Fruit fly (Drosophila melanogaster) whole organism, prepupa: ENCODE results near the gene Parg.

Source experiments
- Blimp-1 ChIP-seq: fragments of 200-800 bp; sonication (Bioruptor generic); optimal IDR thresholded peaks from 3 replicates; lab custom pipeline; 2017; ENCODE audit warnings: missing biosample characterization, missing genetic modification characterization, mild to moderate bottlenecking, moderate library complexity, missing genetic modification reagents
- CG10631 ChIP-seq: fragments of 200-800 bp; sonication (Bioruptor generic); optimal IDR thresholded peaks from 2 replicates; lab custom pipeline; 2016; ENCODE audit warnings: missing biosample characterization, missing genetic modification characterization
- CG11294 ChIP-seq: fragments of 200-800 bp; sonication (Bioruptor generic); IDR thresholded peaks from 2 replicates; pipeline ENCODE4 v1.3.6; 2022; ENCODE audit warnings: missing biosample characterization, missing genetic modification characterization
- CG11762 ChIP-seq: fragments of 200-800 bp; sonication (Bioruptor generic); optimal IDR thresholded peaks from 3 replicates; lab custom pipeline; 2016; ENCODE audit warnings: missing biosample characterization, missing genetic modification characterization; ENCODE audit not compliant: insufficient read depth
- CG11902 ChIP-seq: fragments of 200-800 bp; sonication (Bioruptor generic); optimal IDR thresholded peaks from 3 replicates; lab custom pipeline; 2016; ENCODE audit warnings: missing biosample characterization, missing genetic modification characterization
- CG15336 ChIP-seq: fragments of 200-800 bp; sonication (Bioruptor generic); IDR thresholded peaks from 2 replicates; pipeline ENCODE4 v1.3.6; 2022; ENCODE audit warnings: missing biosample characterization, missing genetic modification characterization
- CG3032 ChIP-seq: fragments of 200-800 bp; optimal IDR thresholded peaks from 2 replicates; lab custom pipeline; 2019; ENCODE audit warnings: missing biosample characterization, mild to moderate bottlenecking, missing genetic modification characterization, moderate library complexity
- CG31627 ChIP-seq: fragments of 200-800 bp; sonication (Bioruptor generic); optimal IDR thresholded peaks from 3 replicates; lab custom pipeline; 2016; ENCODE audit warnings: missing biosample characterization, missing genetic modification characterization
- CG32006 ChIP-seq: fragments of 200-800 bp; sonication (Bioruptor generic); optimal IDR thresholded peaks from 3 replicates; lab custom pipeline; 2017; ENCODE audit warnings: missing biosample characterization, mild to moderate bottlenecking, missing genetic modification characterization
- CG34406 ChIP-seq: fragments of 200-800 bp; sonication (Bioruptor generic); optimal IDR thresholded peaks from 3 replicates; lab custom pipeline; 2016; ENCODE audit warnings: missing biosample characterization, missing genetic modification characterization
- CG3919 ChIP-seq: fragments of 200-800 bp; sonication (Bioruptor generic); optimal IDR thresholded peaks from 3 replicates; lab custom pipeline; 2016; ENCODE audit warnings: missing biosample characterization, missing genetic modification characterization
- CG4318 ChIP-seq: fragments of 200-800 bp; sonication (Bioruptor generic); optimal IDR thresholded peaks from 3 replicates; lab custom pipeline; 2017; ENCODE audit warnings: missing biosample characterization, mild to moderate bottlenecking, missing genetic modification characterization
- CG6163 ChIP-seq: fragments of 200-800 bp; sonication (Bioruptor generic); IDR thresholded peaks from 3 replicates; pipeline ENCODE4 v1.3.6; 2022; ENCODE audit warnings: missing biosample characterization, missing genetic modification characterization
- CG6276 ChIP-seq: fragments of 200-800 bp; sonication (Bioruptor generic); optimal IDR thresholded peaks from 2 replicates; lab custom pipeline; 2017; ENCODE audit warnings: missing biosample characterization, mild to moderate bottlenecking, missing genetic modification characterization
- CG6792 ChIP-seq: fragments of 200-800 bp; sonication (Bioruptor generic); optimal IDR thresholded peaks from 3 replicates; lab custom pipeline; 2016; ENCODE audit warnings: missing biosample characterization, missing genetic modification characterization
- CG6854 ChIP-seq: fragments of 200-800 bp; sonication (Bioruptor generic); optimal IDR thresholded peaks from 2 replicates; lab custom pipeline; 2017; ENCODE audit warnings: missing biosample characterization, mild to moderate bottlenecking, missing genetic modification characterization
- CG7368 ChIP-seq: fragments of 200-800 bp; sonication (Bioruptor generic); optimal IDR thresholded peaks from 3 replicates; lab custom pipeline; 2016; ENCODE audit warnings: missing biosample characterization, missing genetic modification characterization
- CG8119 ChIP-seq: fragments of 200-800 bp; sonication (Bioruptor generic); IDR thresholded peaks from 3 replicates; pipeline ENCODE4 v1.3.6; 2022; ENCODE audit warnings: missing biosample characterization, missing genetic modification characterization
- CG8319 ChIP-seq: fragments of 200-800 bp; sonication (Bioruptor generic); optimal IDR thresholded peaks from 3 replicates; lab custom pipeline; 2016; ENCODE audit warnings: missing biosample characterization, missing genetic modification characterization
- CG8632 ChIP-seq: fragments of 200-800 bp; sonication (Bioruptor generic); optimal IDR thresholded peaks from 3 replicates; lab custom pipeline; 2016; ENCODE audit warnings: missing biosample characterization, missing genetic modification characterization
- CG9139 ChIP-seq: fragments of 200-800 bp; sonication (Bioruptor generic); optimal IDR thresholded peaks from 3 replicates; lab custom pipeline; 2017; ENCODE audit warnings: missing biosample characterization, mild to moderate bottlenecking, missing genetic modification characterization
- Eip75B ChIP-seq: fragments of 200-800 bp; sonication (Bioruptor generic); optimal IDR thresholded peaks from 3 replicates; lab custom pipeline; 2016; ENCODE audit warnings: missing biosample characterization, missing genetic modification characterization
- Eip93F ChIP-seq: fragments of 200-800 bp; sonication (Bioruptor generic); optimal IDR thresholded peaks from 2 replicates; lab custom pipeline; 2016; ENCODE audit warnings: missing biosample characterization, mild to moderate bottlenecking, missing genetic modification characterization
- Ets21C ChIP-seq: fragments of 200-800 bp; sonication (Bioruptor generic); optimal IDR thresholded peaks from 3 replicates; lab custom pipeline; 2016; ENCODE audit warnings: missing biosample characterization, missing genetic modification characterization
- Ets96B ChIP-seq: fragments of 200-800 bp; optimal IDR thresholded peaks from 2 replicates; lab custom pipeline; 2019; ENCODE audit warnings: missing biosample characterization, mild to moderate bottlenecking, missing genetic modification characterization, moderate library complexity
- Gug ChIP-seq: fragments of 200-800 bp; sonication (Bioruptor generic); IDR thresholded peaks from 2 replicates; pipeline ENCODE4 v1.3.6; 2022; ENCODE audit warnings: missing biosample characterization, missing genetic modification characterization
- Hr38 ChIP-seq: sonication (Bioruptor generic); optimal IDR thresholded peaks from 2 replicates; lab custom pipeline; 2016; ENCODE audit warnings: missing biosample characterization, missing genetic modification characterization
- Hr4 ChIP-seq: fragments of 200-800 bp; sonication (Bioruptor generic); optimal IDR thresholded peaks from 3 replicates; lab custom pipeline; 2016; ENCODE audit warnings: missing biosample characterization, missing genetic modification characterization
- Lpt ChIP-seq: fragments of 200-800 bp; sonication (Bioruptor generic); optimal IDR thresholded peaks from 3 replicates; lab custom pipeline; 2016; ENCODE audit warnings: missing biosample characterization, missing genetic modification characterization
- Met ChIP-seq: fragments of 200-800 bp; sonication (Bioruptor generic); optimal IDR thresholded peaks from 3 replicates; lab custom pipeline; 2016; ENCODE audit warnings: missing biosample characterization, missing genetic modification characterization
- OdsH ChIP-seq: fragments of 200-800 bp; sonication (Bioruptor generic); optimal IDR thresholded peaks from 3 replicates; lab custom pipeline; 2016; ENCODE audit warnings: missing biosample characterization, missing genetic modification characterization
- Sox102F ChIP-seq: fragments of 200-800 bp; sonication (Bioruptor generic); optimal IDR thresholded peaks from 2 replicates; lab custom pipeline; 2016; ENCODE audit warnings: missing biosample characterization, mild to moderate bottlenecking, missing genetic modification characterization
- Sox14 ChIP-seq: fragments of 200-800 bp; sonication (Bioruptor generic); optimal IDR thresholded peaks from 3 replicates; lab custom pipeline; 2016; ENCODE audit warnings: missing biosample characterization, missing genetic modification characterization
- Sox15 ChIP-seq: fragments of 200-800 bp; sonication (Bioruptor generic); optimal IDR thresholded peaks from 3 replicates; lab custom pipeline; 2016; ENCODE audit warnings: missing biosample characterization, missing genetic modification characterization
- acj6 ChIP-seq: fragments of 200-800 bp; sonication (Bioruptor generic); optimal IDR thresholded peaks from 3 replicates; lab custom pipeline; 2016; ENCODE audit warnings: missing biosample characterization, missing genetic modification characterization
- cyc ChIP-seq: fragments of 200-800 bp; sonication (Bioruptor generic); optimal IDR thresholded peaks from 3 replicates; lab custom pipeline; 2016; ENCODE audit warnings: missing biosample characterization, missing genetic modification characterization
- dsx ChIP-seq: fragments of 200-800 bp; optimal IDR thresholded peaks from 3 replicates; lab custom pipeline; 2019; ENCODE audit warnings: missing biosample characterization, mild to moderate bottlenecking, missing genetic modification characterization, moderate library complexity; ENCODE audit not compliant: poor library complexity, severe bottlenecking
- eg ChIP-seq: fragments of 200-800 bp; sonication (Bioruptor generic); IDR thresholded peaks from 3 replicates; pipeline ENCODE4 v1.3.6; 2022; ENCODE audit warnings: missing biosample characterization, missing genetic modification characterization
- esn ChIP-seq: fragments of 200-800 bp; sonication (Bioruptor generic); optimal IDR thresholded peaks from 2 replicates; lab custom pipeline; 2016; ENCODE audit warnings: missing biosample characterization, mild to moderate bottlenecking, missing genetic modification characterization, moderate library complexity
- fd85E ChIP-seq: fragments of 200-800 bp; sonication (Bioruptor generic); optimal IDR thresholded peaks from 3 replicates; lab custom pipeline; 2016; ENCODE audit warnings: missing biosample characterization, missing genetic modification characterization
- fkh ChIP-seq: fragments of 200-800 bp; sonication (Bioruptor generic); optimal IDR thresholded peaks from 3 replicates; lab custom pipeline; 2017; ENCODE audit warnings: missing biosample characterization, mild to moderate bottlenecking, missing genetic modification characterization, moderate library complexity
- net ChIP-seq: fragments of 200-800 bp; sonication (Bioruptor generic); optimal IDR thresholded peaks from 3 replicates; lab custom pipeline; 2016; ENCODE audit warnings: missing biosample characterization, missing genetic modification characterization
- spab ChIP-seq: fragments of 200-800 bp; sonication (Bioruptor generic); optimal IDR thresholded peaks from 2 replicates; lab custom pipeline; 2017; ENCODE audit warnings: missing biosample characterization, mild to moderate bottlenecking, missing genetic modification characterization, missing genetic modification reagents
- ss ChIP-seq, 2 experiments: fragments of 200-800 bp; sonication (Bioruptor generic); optimal IDR thresholded peaks; 2 replicates in 1 of 2; 3 replicates in 1 of 2; lab custom pipeline; 2017 to 2018; ENCODE audit warnings: mild to moderate bottlenecking in 2 of 2, missing biosample characterization in 2 of 2, missing genetic modification characterization in 2 of 2, moderate library complexity in 1 of 2
- svp ChIP-seq: fragments of 200-800 bp; sonication (Bioruptor generic); peaks from one replicate; lab custom pipeline; 2016; ENCODE audit warnings: missing biosample characterization, missing genetic modification characterization
- topi ChIP-seq: fragments of 200-800 bp; sonication (Bioruptor generic); optimal IDR thresholded peaks from 3 replicates; lab custom pipeline; 2016; ENCODE audit warnings: missing biosample characterization, missing genetic modification characterization

Parg gene

dm6 chrX:3672095-3672995, 1.0 kb upstream of the Parg start (continued):
- no peak for TF ChIP-seq Blimp-1 (GFP tag; lab: Kevin White, UChicago)
- no peak for TF ChIP-seq CG7368
- TF ChIP-seq OdsH (GFP tag; lab: Kevin White, UChicago) = peak; percentile 7
- TF ChIP-seq Sox15 = no peak
- no peak for TF ChIP-seq CG11902 (GFP tag; lab: Kevin White, UChicago)
- peak; percentile 56; the same call in 1 of the 2 replicates for TF ChIP-seq CG15336 (GFP tag; lab: Robert Waterston, UW)
- peak; percentile 47 for TF ChIP-seq CG31627
- TF ChIP-seq cyc (GFP tag; lab: Kevin White, UChicago) = peak; percentile 44
- peak; percentile 82 for TF ChIP-seq eg (GFP tag; lab: Robert Waterston, UW)
- TF ChIP-seq Eip93F (GFP tag; lab: Kevin White, UChicago) = peak; percentile 73
- peak; percentile 42 for TF ChIP-seq CG11294
- peak; percentile 19 for TF ChIP-seq CG6276 (GFP tag; lab: Kevin White, UChicago)
- TF ChIP-seq acj6 (GFP tag; lab: Kevin White, UChicago) = no peak
- no peak for TF ChIP-seq Eip75B
- peak; percentile 73 to 81 for TF ChIP-seq ss (GFP tag; optimal IDR thresholded peaks at IDR 0.05; lab: Kevin White, UChicago)
- peak; percentile 61 for TF ChIP-seq Hr4 (GFP tag; lab: Kevin White, UChicago)
- peak; percentile 23 for TF ChIP-seq Sox102F (GFP tag; lab: Kevin White, UChicago)
- TF ChIP-seq CG10631 = peak; percentile 33
- peak; percentile 36 for TF ChIP-seq Sox14 (GFP tag; lab: Kevin White, UChicago)
- TF ChIP-seq Lpt (GFP tag; lab: Kevin White, UChicago) = no peak
- peak; percentile 52 for TF ChIP-seq Met (GFP tag; lab: Kevin White, UChicago)
- TF ChIP-seq svp (GFP tag; lab: Kevin White, UChicago) = peak; percentile 57
- peak; percentile 68 for TF ChIP-seq CG6163 (GFP tag; lab: Robert Waterston, UW)
- peak; percentile 64 for TF ChIP-seq esn (GFP tag; lab: Kevin White, UChicago)
- peak; percentile 4 for TF ChIP-seq fd85E
- peak; percentile 37 for TF ChIP-seq dsx (GFP tag; lab: Kevin White, UChicago)
- TF ChIP-seq CG9139 (GFP tag; lab: Kevin White, UChicago) = no peak
- no peak for TF ChIP-seq net (GFP tag; lab: Kevin White, UChicago)
- peak; percentile 48 for TF ChIP-seq fkh (GFP tag; lab: Kevin White, UChicago)
- TF ChIP-seq Ets96B (tag; lab: Kevin White, UChicago) = no peak
- TF ChIP-seq CG8319 (GFP tag; lab: Kevin White, UChicago) = no peak

DNA sequence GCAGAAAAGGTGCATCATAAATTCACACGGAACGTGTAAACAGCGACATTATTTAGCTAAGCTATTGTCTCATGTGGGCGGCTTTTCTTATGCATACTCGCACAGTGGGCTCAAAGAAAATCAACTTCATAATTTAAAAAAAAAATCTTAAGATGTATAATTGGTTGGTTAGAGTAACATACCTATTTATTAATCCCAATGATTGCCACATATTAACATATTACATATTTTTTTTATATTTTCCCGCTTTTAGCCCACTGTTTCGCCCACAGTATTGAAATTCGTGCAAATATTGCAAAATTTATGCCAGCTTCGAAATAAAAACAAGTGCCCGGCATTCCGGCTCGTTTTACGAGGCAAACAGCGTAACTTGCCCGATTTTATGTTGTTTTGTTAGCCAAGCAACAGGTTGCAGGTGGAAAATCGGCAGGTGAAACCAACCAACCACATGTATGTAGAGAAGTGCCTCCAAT, 4.1 kb downstream of the Parg start, which contains the start of gene Ilp7:
Ilp7 (plus strand) TSS at position 423 of the 473 bp plus-strand sequence.
- TF ChIP-seq fkh (GFP tag; lab: Kevin White, UChicago) = no peak
- TF ChIP-seq eg (GFP tag; lab: Robert Waterston, UW) = no peak; the same call in 2 of the 3 replicates
- no peak for TF ChIP-seq Blimp-1 (GFP tag; lab: Kevin White, UChicago)
- no peak for TF ChIP-seq CG6163 (GFP tag; lab: Robert Waterston, UW)
- peak; percentile 32 for TF ChIP-seq CG3919 (GFP tag; lab: Kevin White, UChicago)
- 0 out of 2 replicates have a peak, but pooled peaks have one; percentile 16 for TF ChIP-seq CG11294
- peak; percentile 10 for TF ChIP-seq Eip75B
- no peak for TF ChIP-seq CG8119
- TF ChIP-seq Gug = 0 out of 2 replicates have a peak, but pooled peaks have one; percentile 16
- no peak for TF ChIP-seq CG9139 (GFP tag; lab: Kevin White, UChicago)
- TF ChIP-seq topi (GFP tag; lab: Kevin White, UChicago) = peak; percentile 48
- peak; percentile 14 for TF ChIP-seq CG8632 (GFP tag; lab: Kevin White, UChicago)
- no peak for TF ChIP-seq Hr38 (GFP tag; lab: Kevin White, UChicago)
- peak; percentile 31 for TF ChIP-seq CG11762 (GFP tag; lab: Kevin White, UChicago)
- TF ChIP-seq CG4318 (GFP tag; lab: Kevin White, UChicago) = no peak
- TF ChIP-seq CG3032 = no peak
- TF ChIP-seq cyc (GFP tag; lab: Kevin White, UChicago) = peak; percentile 22
- no peak for TF ChIP-seq CG32006
- TF ChIP-seq CG6792 (GFP tag; lab: Kevin White, UChicago) = peak; percentile 16
- TF ChIP-seq CG10631 = no peak
- TF ChIP-seq CG34406 (GFP tag; lab: Kevin White, UChicago) = peak; percentile 31
- no peak for TF ChIP-seq Sox14 (GFP tag; lab: Kevin White, UChicago)
- no peak for TF ChIP-seq Ets96B (tag; lab: Kevin White, UChicago)
- TF ChIP-seq spab (GFP tag; lab: Kevin White, UChicago) = no peak
- TF ChIP-seq Sox102F (GFP tag; lab: Kevin White, UChicago) = peak; percentile 9
- no peak for TF ChIP-seq CG7368
- TF ChIP-seq CG6854 (GFP tag; lab: Kevin White, UChicago) = no peak
- no peak for TF ChIP-seq Lpt (GFP tag; lab: Kevin White, UChicago)
- no peak for TF ChIP-seq Ets21C (GFP tag; lab: Kevin White, UChicago)
- no peak for TF ChIP-seq CG11902 (GFP tag; lab: Kevin White, UChicago)
